Worm (Caenorhabditis elegans) whole organism, L1 larva: ENCODE results near the gene chl-1.

Experiments used
- C16A3.4 ChIP-seq: fragments of 150-350 bp; optimal IDR thresholded peaks from 2 replicates; lab custom pipeline; 2014; ENCODE audit warnings: missing biosample characterization, missing genetic modification characterization
- F16B12.6 ChIP-seq: fragments of 150-350 bp; optimal IDR thresholded peaks from 2 replicates; lab custom pipeline; 2014; ENCODE audit warnings: missing biosample characterization, missing genetic modification characterization
- aha-1 ChIP-seq: fragments of 150-350 bp; optimal IDR thresholded peaks from 2 replicates; lab custom pipeline; 2014; ENCODE audit warnings: missing biosample characterization, missing genetic modification characterization
- aly-2 ChIP-seq: fragments of 150-350 bp; optimal IDR thresholded peaks from 2 replicates; lab custom pipeline; 2014; ENCODE audit warnings: missing biosample characterization, missing genetic modification characterization
- ceh-63 ChIP-seq: fragments of 200-800 bp; sonication (Bioruptor generic); optimal IDR thresholded peaks from 2 replicates; lab custom pipeline; 2018; ENCODE audit warnings: mild to moderate bottlenecking, missing genetic modification characterization, missing compliant biosample characterization
- ceh-8 ChIP-seq: fragments of 200-800 bp; sonication (Bioruptor generic); optimal IDR thresholded peaks from 2 replicates; lab custom pipeline; 2018; ENCODE audit warnings: mild to moderate bottlenecking, missing genetic modification characterization, moderate library complexity, missing compliant biosample characterization
- ceh-82 ChIP-seq, 3 experiments: fragments of 150-350 bp in 1 of 3; sonication (generic microtip) in 2 of 3; optimal IDR thresholded peaks; 2 replicates each; lab custom pipeline; 2014 to 2017; ENCODE audit warnings: missing biosample characterization in 3 of 3, missing genetic modification characterization in 3 of 3
- ceh-88 ChIP-seq: fragments of 200-800 bp; sonication (Bioruptor generic); IDR thresholded peaks from 2 replicates; pipeline ENCODE4 v1.3.6; 2022; ENCODE audit warnings: missing genetic modification characterization, missing compliant biosample characterization
- dpl-1 ChIP-seq, 3 experiments: fragments of 150-350 bp in 2 of 3; sonication (generic microtip) in 1 of 3; optimal IDR thresholded peaks; 2 replicates each; lab custom pipeline; 2014 to 2017; ENCODE audit warnings: missing biosample characterization in 3 of 3, missing genetic modification characterization in 3 of 3, missing genetic modification reagents in 3 of 3
- efl-3 ChIP-seq: fragments of 200-800 bp; sonication (Bioruptor generic); optimal IDR thresholded peaks from 2 replicates; lab custom pipeline; 2018; ENCODE audit warnings: mild to moderate bottlenecking, missing genetic modification characterization, missing compliant biosample characterization
- elt-3 ChIP-seq, 6 experiments: fragments of 150-350 bp in 1 of 6; sonication (generic microtip); optimal IDR thresholded peaks; 2 replicates each; lab custom pipeline; 2017 to 2018; ENCODE audit warnings: missing biosample characterization in 6 of 6, missing genetic modification characterization in 6 of 6, inconsistent platforms in 1 of 6
- fkh-10 ChIP-seq: sonication (generic microtip); optimal IDR thresholded peaks from 2 replicates; lab custom pipeline; 2017; ENCODE audit warnings: missing biosample characterization, missing genetic modification reagents, missing genetic modification characterization
- fkh-4 ChIP-seq: sonication (generic microtip); optimal IDR thresholded peaks from 2 replicates; lab custom pipeline; 2016; ENCODE audit warnings: missing compliant biosample characterization, missing genetic modification characterization, borderline replicate concordance
- fkh-8 ChIP-seq: sonication (generic microtip); optimal IDR thresholded peaks from 2 replicates; lab custom pipeline; 2016; ENCODE audit warnings: mild to moderate bottlenecking, missing genetic modification characterization, missing compliant biosample characterization
- fos-1 ChIP-seq: fragments of 150-350 bp; optimal IDR thresholded peaks from 2 replicates; lab custom pipeline; 2014; ENCODE audit warnings: missing biosample characterization, missing genetic modification characterization
- grh-1 ChIP-seq: fragments of 200-800 bp; sonication (Bioruptor generic); IDR thresholded peaks from 2 replicates; pipeline ENCODE4 v1.3.6; 2022; ENCODE audit warnings: missing genetic modification reagents, missing genetic modification characterization, missing compliant biosample characterization
- hlh-4 ChIP-seq: sonication (generic microtip); optimal IDR thresholded peaks from 2 replicates; lab custom pipeline; 2016; ENCODE audit warnings: mild to moderate bottlenecking, missing genetic modification characterization, missing compliant biosample characterization
- hpl-2 ChIP-seq: fragments of 150-350 bp; optimal IDR thresholded peaks from 2 replicates; lab custom pipeline; 2014; ENCODE audit warnings: missing biosample characterization, missing genetic modification reagents, missing genetic modification characterization
- irx-1 ChIP-seq: sonication (generic microtip); optimal IDR thresholded peaks from 2 replicates; lab custom pipeline; 2016; ENCODE audit warnings: missing genetic modification characterization, missing compliant biosample characterization
- lin-15B ChIP-seq: fragments of 150-350 bp; sonication (generic microtip); optimal IDR thresholded peaks from 3 replicates; lab custom pipeline; 2014; ENCODE audit warnings: missing biosample characterization, missing genetic modification characterization
- lin-35 ChIP-seq, 2 experiments: fragments of 150-350 bp; optimal IDR thresholded peaks; 2 replicates each; lab custom pipeline; 2014; ENCODE audit warnings: missing biosample characterization in 2 of 2, missing genetic modification characterization in 2 of 2, missing genetic modification reagents in 2 of 2
- lin-39 ChIP-seq: fragments of 150-350 bp; optimal IDR thresholded peaks from 2 replicates; lab custom pipeline; 2014; ENCODE audit warnings: missing biosample characterization, missing genetic modification reagents, missing genetic modification characterization
- mdl-1 ChIP-seq, 2 experiments: fragments of 150-350 bp; optimal IDR thresholded peaks; 2 replicates each; lab custom pipeline; 2014 to 2017; ENCODE audit warnings: missing biosample characterization in 2 of 2, missing genetic modification characterization in 2 of 2, inconsistent platforms in 1 of 2
- mef-2 ChIP-seq: fragments of 150-350 bp; optimal IDR thresholded peaks from 2 replicates; lab custom pipeline; 2014; ENCODE audit warnings: missing biosample characterization, missing genetic modification characterization
- nhr-12 ChIP-seq: sonication (generic microtip); optimal IDR thresholded peaks from 2 replicates; lab custom pipeline; 2017; ENCODE audit warnings: missing biosample characterization, missing genetic modification characterization
- nhr-19 ChIP-seq: fragments of 200-800 bp; sonication (Bioruptor generic); conservative IDR thresholded peaks from 2 replicates; pipeline ENCODE4 v1.3.6; 2022; ENCODE audit warnings: missing genetic modification characterization, missing compliant biosample characterization
- nhr-20 ChIP-seq: sonication (generic microtip); optimal IDR thresholded peaks from 2 replicates; lab custom pipeline; 2016; ENCODE audit warnings: mild to moderate bottlenecking, missing genetic modification characterization, missing compliant biosample characterization
- nhr-237 ChIP-seq: fragments of 150-350 bp; optimal IDR thresholded peaks from 2 replicates; lab custom pipeline; 2014; ENCODE audit warnings: missing biosample characterization, missing genetic modification characterization
- nhr-28 ChIP-seq: fragments of 150-350 bp; optimal IDR thresholded peaks from 2 replicates; lab custom pipeline; 2014; ENCODE audit warnings: missing biosample characterization, missing genetic modification characterization
- nhr-47 ChIP-seq: sonication (generic microtip); optimal IDR thresholded peaks from 2 replicates; lab custom pipeline; 2016; ENCODE audit warnings: mild to moderate bottlenecking, missing genetic modification characterization, moderate library complexity, missing compliant biosample characterization
- nhr-71 ChIP-seq: sonication (generic microtip); optimal IDR thresholded peaks from 2 replicates; lab custom pipeline; 2016; ENCODE audit warnings: mild to moderate bottlenecking, missing genetic modification characterization, moderate library complexity, missing compliant biosample characterization
- nhr-76 ChIP-seq: sonication (generic microtip); optimal IDR thresholded peaks from 2 replicates; lab custom pipeline; 2017; ENCODE audit warnings: missing biosample characterization, missing genetic modification characterization
- pax-3 ChIP-seq: fragments of 200-800 bp; sonication (Bioruptor generic); optimal IDR thresholded peaks from 2 replicates; lab custom pipeline; 2018; ENCODE audit warnings: mild to moderate bottlenecking, missing genetic modification characterization, moderate library complexity, missing compliant biosample characterization
- rnt-1 ChIP-seq: sonication (generic microtip); optimal IDR thresholded peaks from 2 replicates; lab custom pipeline; 2016; ENCODE audit warnings: mild to moderate bottlenecking, missing genetic modification characterization, moderate library complexity, missing compliant biosample characterization
- skn-1 ChIP-seq: fragments of 150-350 bp; optimal IDR thresholded peaks from 2 replicates; lab custom pipeline; 2014; ENCODE audit warnings: missing biosample characterization, missing genetic modification characterization
- snu-23 ChIP-seq: sonication (generic microtip); optimal IDR thresholded peaks from 2 replicates; lab custom pipeline; 2016; ENCODE audit warnings: missing genetic modification characterization, missing compliant biosample characterization
- sox-4 ChIP-seq: sonication (generic microtip); optimal IDR thresholded peaks from 2 replicates; lab custom pipeline; 2016; ENCODE audit warnings: missing genetic modification characterization, missing compliant biosample characterization
- sptf-1 ChIP-seq: fragments of 150-350 bp; optimal IDR thresholded peaks from 2 replicates; lab custom pipeline; 2014; ENCODE audit warnings: missing biosample characterization, missing genetic modification characterization
- sup-37 ChIP-seq: fragments of 200-800 bp; sonication (Bioruptor generic); optimal IDR thresholded peaks from 2 replicates; lab custom pipeline; 2018; ENCODE audit warnings: mild to moderate bottlenecking, missing genetic modification characterization, missing compliant biosample characterization
- swsn-7 ChIP-seq: sonication (generic microtip); optimal IDR thresholded peaks from 2 replicates; lab custom pipeline; 2016; ENCODE audit warnings: missing genetic modification characterization, missing compliant biosample characterization
- unc-62 ChIP-seq: fragments of 150-350 bp; optimal IDR thresholded peaks from 2 replicates; lab custom pipeline; 2014; ENCODE audit warnings: missing biosample characterization, missing genetic modification reagents, missing genetic modification characterization
- unc-86 ChIP-seq: sonication (generic microtip); optimal IDR thresholded peaks from 2 replicates; lab custom pipeline; 2016; ENCODE audit warnings: missing genetic modification characterization, missing compliant biosample characterization
- unc-98 ChIP-seq: fragments of 200-800 bp; sonication (Bioruptor generic); IDR thresholded peaks from 2 replicates; pipeline ENCODE4 v1.3.6; 2022; ENCODE audit warnings: missing genetic modification characterization, missing compliant biosample characterization
- vab-15 ChIP-seq: sonication (generic microtip); optimal IDR thresholded peaks from 2 replicates; lab custom pipeline; 2017; ENCODE audit warnings: missing genotype, mild to moderate bottlenecking, missing genetic modification characterization, missing compliant biosample characterization
- zag-1 ChIP-seq: fragments of 150-350 bp; optimal IDR thresholded peaks from 2 replicates; lab custom pipeline; 2014; ENCODE audit warnings: missing biosample characterization, missing genetic modification characterization
- zip-4 ChIP-seq: fragments of 200-800 bp; sonication (Bioruptor generic); optimal IDR thresholded peaks from 2 replicates; lab custom pipeline; 2018; ENCODE audit warnings: mild to moderate bottlenecking, missing genetic modification characterization, moderate library complexity, missing compliant biosample characterization
- ztf-11 ChIP-seq, 2 experiments: sonication (generic microtip); optimal IDR thresholded peaks; 2 replicates each; lab custom pipeline; 2016 to 2017; ENCODE audit warnings: missing genetic modification characterization in 2 of 2, missing biosample characterization in 1 of 2, missing compliant biosample characterization in 1 of 2

chl-1 gene

DNA sequence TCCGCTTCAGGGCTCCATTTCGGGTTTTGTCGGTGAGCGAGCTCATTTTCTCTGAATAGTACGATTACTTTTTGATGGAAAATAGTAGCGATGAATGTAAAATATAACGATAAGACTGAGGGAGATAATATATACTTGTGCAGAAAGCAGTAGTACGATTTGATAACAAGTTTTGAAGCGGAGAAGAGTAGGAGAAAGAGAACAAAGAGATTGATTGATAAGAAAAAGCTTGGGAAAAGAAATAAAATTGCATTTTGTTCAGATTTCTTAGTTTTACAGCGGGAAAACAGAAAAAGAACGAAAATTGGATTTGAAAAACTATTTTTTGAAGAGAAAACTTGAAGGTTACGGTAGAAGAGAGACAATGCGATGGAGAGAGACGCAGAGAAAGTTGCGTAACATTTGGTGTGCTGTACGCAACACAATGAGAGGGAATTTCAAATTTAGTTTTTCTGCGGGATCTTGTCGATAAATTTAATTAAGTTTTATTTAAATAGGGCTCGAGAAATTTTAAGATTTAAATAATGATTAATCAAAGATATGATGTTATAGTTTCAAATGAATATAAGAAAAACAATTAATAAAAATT, 47.3 kb downstream of the chl-1 start, which contains the start of gene umps-1 (continued):
- TF ChIP-seq efl-3 (GFP tag; lab: Kevin White, UChicago) (no peak), unc-86 (tag; lab: Kevin White, UChicago) (peak; percentile 5), aha-1 (no peak), nhr-20 (tag; lab: Kevin White, UChicago) (peak; percentile 86), mef-2 (no peak), grh-1 (peak; percentile 68), sptf-1 (no peak), mdl-1 (tag; optimal IDR thresholded peaks at IDR 0.05; lab: Kevin White, UChicago) (peak in 1 of 2 experiments; percentile 63), hpl-2 (GFP tag; lab: Kevin White, UChicago) (no peak), ceh-88 (no peak), rnt-1 (peak; percentile 89), nhr-28 (no peak), fkh-4 (tag; lab: Kevin White, UChicago) (no peak), unc-98 (no peak), nhr-237 (tag; lab: Kevin White, UChicago) (peak; percentile 58), dpl-1 (GFP tag; optimal IDR thresholded peaks at IDR 0.05; lab: Kevin White, UChicago) (peak; percentile 97 to 99 (median 98)), fkh-8 (tag; lab: Kevin White, UChicago) (no peak), ceh-8 (GFP tag; lab: Kevin White, UChicago) (no peak), F16B12.6 (tag; lab: Kevin White, UChicago) (peak; percentile 94), lin-39 (tag; lab: Kevin White, UChicago) (peak; percentile 71), pax-3 (tag; lab: Kevin White, UChicago) (no peak), hlh-4 (tag; lab: Kevin White, UChicago) (no peak), ztf-11 (tag; optimal IDR thresholded peaks at IDR 0.05; lab: Kevin White, UChicago) (no peak), ceh-63 (GFP tag; lab: Kevin White, UChicago) (no peak), nhr-76 (no peak), unc-62 (GFP tag; lab: Kevin White, UChicago) (no peak), nhr-71 (tag; lab: Kevin White, UChicago) (peak; percentile 89), nhr-47 (tag; lab: Kevin White, UChicago) (peak; percentile 84), skn-1 (tag; lab: Kevin White, UChicago) (peak; percentile 66), sup-37 (GFP tag; lab: Kevin White, UChicago) (peak; percentile 14), zip-4 (peak; percentile 64), fkh-10 (no peak), lin-15B (tag; lab: Kevin White, UChicago) (peak; percentile 39), vab-15 (tag; lab: Kevin White, UChicago) (no peak), swsn-7 (tag; lab: Kevin White, UChicago) (peak; percentile 77), C16A3.4 (tag; lab: Kevin White, UChicago) (peak; percentile 82), lin-35 (GFP tag; optimal IDR thresholded peaks at IDR 0.05; lab: Kevin White, UChicago) (peak; percentile 98 to 100), sox-4 (tag; lab: Kevin White, UChicago) (no peak), zag-1 (tag; lab: Kevin White, UChicago) (no peak), nhr-19 (GFP tag; lab: Robert Waterston, UW) (peak; percentile 86), elt-3 (tag; optimal IDR thresholded peaks at IDR 0.05; lab: Kevin White, UChicago) (peak in 2 of 6 experiments; percentile 79 to 84), ceh-82 (tag; optimal IDR thresholded peaks at IDR 0.05; lab: Kevin White, UChicago) (peak; percentile 31 to 62 (median 48)), fos-1 (tag; lab: Kevin White, UChicago) (peak; percentile 63), aly-2 (tag; lab: Kevin White, UChicago) (peak; percentile 72), irx-1 (tag; lab: Kevin White, UChicago) (peak; percentile 63), snu-23 (GFP tag; lab: Kevin White, UChicago) (peak; percentile 91), nhr-12 (tag; lab: Kevin White, UChicago) (no peak)
